Fruit fly (Drosophila melanogaster) whole organism, adult: ENCODE data around the gene fd19B.

Source experiments
- CG11617 ChIP-seq: fragments of 200-800 bp; sonication (Bioruptor generic); optimal IDR thresholded peaks from 2 replicates; lab custom pipeline; 2017; ENCODE audit warnings: mild to moderate bottlenecking, missing biosample characterization, missing genetic modification reagents, missing genetic modification characterization
- CG12768 ChIP-seq: fragments of 200-800 bp; sonication (Bioruptor generic); optimal IDR thresholded peaks from 2 replicates; lab custom pipeline; 2017; ENCODE audit warnings: missing biosample characterization, missing genetic modification characterization, mild to moderate bottlenecking, moderate library complexity, missing genetic modification reagents
- CG14711 ChIP-seq: fragments of 200-800 bp; sonication (Bioruptor generic); optimal IDR thresholded peaks from 2 replicates; lab custom pipeline; 2018; ENCODE audit warnings: missing biosample characterization, mild to moderate bottlenecking, missing genetic modification characterization, moderate library complexity
- CG1620 ChIP-seq: fragments of 200-800 bp; sonication (Bioruptor generic); optimal IDR thresholded peaks from 2 replicates; lab custom pipeline; 2016; ENCODE audit warnings: missing biosample characterization, missing genetic modification characterization
- CG33017 ChIP-seq: fragments of 200-800 bp; sonication (Bioruptor generic); optimal IDR thresholded peaks from 2 replicates; lab custom pipeline; 2018; ENCODE audit warnings: missing biosample characterization, mild to moderate bottlenecking, missing genetic modification characterization, moderate library complexity
- CG5204 ChIP-seq: fragments of 200-800 bp; sonication (Bioruptor generic); optimal IDR thresholded peaks from 2 replicates; lab custom pipeline; 2016; ENCODE audit warnings: missing biosample characterization, missing genetic modification characterization
- CG7045 ChIP-seq: fragments of 200-800 bp; sonication (Bioruptor generic); optimal IDR thresholded peaks from 2 replicates; lab custom pipeline; 2017; ENCODE audit warnings: missing biosample characterization, mild to moderate bottlenecking, missing genetic modification characterization
- CG7101 ChIP-seq: fragments of 200-800 bp; sonication (Bioruptor generic); optimal IDR thresholded peaks from 2 replicates; lab custom pipeline; 2018; ENCODE audit warnings: missing biosample characterization, mild to moderate bottlenecking, missing genetic modification characterization, moderate library complexity
- Clk ChIP-seq: fragments of 200-800 bp; sonication (Bioruptor generic); optimal IDR thresholded peaks from 2 replicates; lab custom pipeline; 2017; ENCODE audit warnings: missing biosample characterization, missing genetic modification characterization
- Crg-1 ChIP-seq: fragments of 200-800 bp; sonication (Bioruptor generic); optimal IDR thresholded peaks from 2 replicates; lab custom pipeline; 2016; ENCODE audit warnings: missing biosample characterization, missing genetic modification characterization
- Hr96 ChIP-seq: fragments of 200-800 bp; sonication (Bioruptor generic); optimal IDR thresholded peaks from 2 replicates; lab custom pipeline; 2016; ENCODE audit warnings: missing biosample characterization, missing genetic modification characterization
- Mnt ChIP-seq: fragments of 200-800 bp; sonication (Bioruptor generic); optimal IDR thresholded peaks from 2 replicates; lab custom pipeline; 2016; ENCODE audit warnings: missing biosample characterization, mild to moderate bottlenecking, missing genetic modification characterization
- bab1 ChIP-seq: fragments of 200-800 bp; sonication (Bioruptor generic); optimal IDR thresholded peaks from 3 replicates; lab custom pipeline; 2019; ENCODE audit warnings: missing biosample characterization, mild to moderate bottlenecking, missing genetic modification characterization, moderate library complexity
- cic ChIP-seq: fragments of 200-800 bp; sonication (Bioruptor generic); optimal IDR thresholded peaks from 2 replicates; lab custom pipeline; 2017; ENCODE audit warnings: missing biosample characterization, mild to moderate bottlenecking, missing genetic modification characterization, moderate library complexity
- cnc ChIP-seq, 2 experiments: fragments of >200 bp; optimal IDR thresholded peaks; 2 replicates each; lab custom pipeline; 2017
- kay ChIP-seq: fragments of 200-800 bp; sonication (Bioruptor generic); peaks from one replicate; lab custom pipeline; 2016; ENCODE audit warnings: missing biosample characterization, missing genetic modification characterization, borderline replicate concordance
- ovo ChIP-seq: fragments of 200-800 bp; sonication (Bioruptor generic); optimal IDR thresholded peaks from 2 replicates; lab custom pipeline; 2016; ENCODE audit warnings: missing biosample characterization, missing genetic modification characterization
- pad ChIP-seq: fragments of 200-800 bp; sonication (Bioruptor generic); optimal IDR thresholded peaks from 3 replicates; lab custom pipeline; 2017; ENCODE audit warnings: missing biosample characterization, missing genetic modification characterization, mild to moderate bottlenecking, moderate library complexity, missing genetic modification reagents
- tj ChIP-seq: fragments of 200-800 bp; sonication (Bioruptor generic); optimal IDR thresholded peaks from 3 replicates; lab custom pipeline; 2017; ENCODE audit warnings: missing biosample characterization, mild to moderate bottlenecking, missing genetic modification characterization, moderate library complexity
- toe ChIP-seq: fragments of 200-800 bp; sonication (Bioruptor generic); optimal IDR thresholded peaks from 2 replicates; lab custom pipeline; 2016; ENCODE audit warnings: missing biosample characterization, missing genetic modification characterization

Gene fd19B

dm6 chrX:20092308-20092707 is at the start of gene fd19B:
Gene fd19B (minus strand): TSS chrX:20092408.
- no peak for TF ChIP-seq toe (GFP tag; lab: Kevin White, UChicago)
- no peak for TF ChIP-seq pad (GFP tag; lab: Kevin White, UChicago)
- TF ChIP-seq CG7101, result no peak
- TF ChIP-seq Crg-1 (GFP tag; lab: Kevin White, UChicago), result no peak
- no peak for TF ChIP-seq tj
- no peak for TF ChIP-seq CG33017 (tag; lab: Kevin White, UChicago)
- no peak for TF ChIP-seq CG12768 (GFP tag; lab: Kevin White, UChicago)
- TF ChIP-seq cic (GFP tag; lab: Kevin White, UChicago), result no peak
- no peak for TF ChIP-seq bab1 (GFP tag; lab: Kevin White, UChicago)
- TF ChIP-seq CG5204 (GFP tag; lab: Kevin White, UChicago), result no peak
- no peak for TF ChIP-seq ovo (GFP tag; lab: Kevin White, UChicago)
- no peak for TF ChIP-seq CG14711 (tag; lab: Kevin White, UChicago)
- no peak for TF ChIP-seq Mnt (GFP tag; lab: Kevin White, UChicago)
- no peak for TF ChIP-seq Hr96 (GFP tag; lab: Kevin White, UChicago)
- TF ChIP-seq CG1620 (GFP tag; lab: Kevin White, UChicago), result no peak
- no peak for TF ChIP-seq CG7045
- TF ChIP-seq cnc (optimal IDR thresholded peaks at IDR 0.05; lab: Kevin White, UChicago), result no peak
- TF ChIP-seq Clk (GFP tag; lab: Kevin White, UChicago), result no peak

dm6 chrX:20140710-20141109 is 48.5 kb upstream of the fd19B start, which contains the start of gene CG34332:
Gene CG34332 (plus strand): TSS chrX:20141010.
- no peak for TF ChIP-seq ovo (GFP tag; lab: Kevin White, UChicago)
- TF ChIP-seq bab1 (GFP tag; lab: Kevin White, UChicago), result no peak
- TF ChIP-seq cnc (optimal IDR thresholded peaks at IDR 0.05; lab: Kevin White, UChicago), result no peak
- no peak for TF ChIP-seq CG7101
- no peak for TF ChIP-seq CG5204 (GFP tag; lab: Kevin White, UChicago)
- TF ChIP-seq toe (GFP tag; lab: Kevin White, UChicago), result no peak
- TF ChIP-seq Hr96 (GFP tag; lab: Kevin White, UChicago), result no peak
- no peak for TF ChIP-seq pad (GFP tag; lab: Kevin White, UChicago)
- no peak for TF ChIP-seq kay (GFP tag; lab: Kevin White, UChicago)
- no peak for TF ChIP-seq CG14711 (tag; lab: Kevin White, UChicago)
- TF ChIP-seq tj, result no peak
- TF ChIP-seq CG33017 (tag; lab: Kevin White, UChicago), result no peak
- TF ChIP-seq CG12768 (GFP tag; lab: Kevin White, UChicago), result no peak
- TF ChIP-seq cic (GFP tag; lab: Kevin White, UChicago), result no peak
- no peak for TF ChIP-seq Crg-1 (GFP tag; lab: Kevin White, UChicago)
- no peak for TF ChIP-seq CG7045

- no peak for TF ChIP-seq Hr96 (GFP tag; lab: Kevin White, UChicago)
- no peak for TF ChIP-seq CG7045
- no peak for TF ChIP-seq CG11617 (GFP tag; lab: Kevin White, UChicago)
- no peak for TF ChIP-seq cnc (optimal IDR thresholded peaks at IDR 0.05; lab: Kevin White, UChicago)
- no peak for TF ChIP-seq CG1620 (GFP tag; lab: Kevin White, UChicago)
- TF ChIP-seq CG5204 (GFP tag; lab: Kevin White, UChicago), result no peak
- TF ChIP-seq CG12768 (GFP tag; lab: Kevin White, UChicago), result no peak
- no peak for TF ChIP-seq Mnt (GFP tag; lab: Kevin White, UChicago)
- TF ChIP-seq cic (GFP tag; lab: Kevin White, UChicago), result no peak
- TF ChIP-seq Clk (GFP tag; lab: Kevin White, UChicago), result no peak
- no peak for TF ChIP-seq pad (GFP tag; lab: Kevin White, UChicago)
- TF ChIP-seq Crg-1 (GFP tag; lab: Kevin White, UChicago), result no peak
- no peak for TF ChIP-seq CG33017 (tag; lab: Kevin White, UChicago)
- TF ChIP-seq ovo (GFP tag; lab: Kevin White, UChicago), result no peak
- TF ChIP-seq CG14711 (tag; lab: Kevin White, UChicago), result no peak
- TF ChIP-seq kay (GFP tag; lab: Kevin White, UChicago), result no peak
- TF ChIP-seq toe (GFP tag; lab: Kevin White, UChicago), result no peak
- TF ChIP-seq bab1 (GFP tag; lab: Kevin White, UChicago), result no peak
Measured at dm6 chrX:20139493-20139892, 47.3 kb upstream of the fd19B start, which contains the start of gene CG42583. Gene CG42583 (plus strand): TSS chrX:20139793.

- no peak for TF ChIP-seq ovo (GFP tag; lab: Kevin White, UChicago)
- no peak for TF ChIP-seq CG33017 (tag; lab: Kevin White, UChicago)
- no peak for TF ChIP-seq cic (GFP tag; lab: Kevin White, UChicago)
- TF ChIP-seq CG14711 (tag; lab: Kevin White, UChicago), result no peak
- TF ChIP-seq tj, result no peak
- no peak for TF ChIP-seq Clk (GFP tag; lab: Kevin White, UChicago)
- no peak for TF ChIP-seq CG7101
- no peak for TF ChIP-seq bab1 (GFP tag; lab: Kevin White, UChicago)
- TF ChIP-seq pad (GFP tag; lab: Kevin White, UChicago), result no peak
- no peak for TF ChIP-seq kay (GFP tag; lab: Kevin White, UChicago)
- TF ChIP-seq Mnt (GFP tag; lab: Kevin White, UChicago), result no peak
- no peak for TF ChIP-seq CG1620 (GFP tag; lab: Kevin White, UChicago)
- TF ChIP-seq CG7045, result no peak
Measured at dm6 chrX:20133432-20133831, 41.2 kb upstream of the fd19B start, which contains the start of gene CG15322. Gene CG15322 (plus strand): TSS chrX:20133579.

- TF ChIP-seq cnc (optimal IDR thresholded peaks at IDR 0.05; lab: Kevin White, UChicago), result no peak
- TF ChIP-seq CG7045, result no peak
- TF ChIP-seq CG7101, result no peak
- no peak for TF ChIP-seq CG1620 (GFP tag; lab: Kevin White, UChicago)
- TF ChIP-seq cic (GFP tag; lab: Kevin White, UChicago), result no peak
- TF ChIP-seq pad (GFP tag; lab: Kevin White, UChicago), result no peak
- TF ChIP-seq ovo (GFP tag; lab: Kevin White, UChicago), result no peak
- no peak for TF ChIP-seq CG14711 (tag; lab: Kevin White, UChicago)
- TF ChIP-seq Clk (GFP tag; lab: Kevin White, UChicago), result no peak
- TF ChIP-seq CG33017 (tag; lab: Kevin White, UChicago), result no peak
- no peak for TF ChIP-seq tj
- TF ChIP-seq kay (GFP tag; lab: Kevin White, UChicago), result no peak
- no peak for TF ChIP-seq CG5204 (GFP tag; lab: Kevin White, UChicago)
- TF ChIP-seq CG11617 (GFP tag; lab: Kevin White, UChicago), result no peak
- no peak for TF ChIP-seq toe (GFP tag; lab: Kevin White, UChicago)
Measured at dm6 chrX:20130486-20130885, 38.3 kb upstream of the fd19B start.
